Fruit fly (Drosophila melanogaster) whole organism, prepupa: ENCODE measurements around the gene CG34043.

Experiments
- Blimp-1 ChIP-seq: fragments of 200-800 bp; sonication (Bioruptor generic); optimal IDR thresholded peaks from 3 replicates; lab custom pipeline; 2017; ENCODE audit warnings: missing biosample characterization, missing genetic modification characterization, mild to moderate bottlenecking, moderate library complexity, missing genetic modification reagents
- CG10631 ChIP-seq: fragments of 200-800 bp; sonication (Bioruptor generic); optimal IDR thresholded peaks from 2 replicates; lab custom pipeline; 2016; ENCODE audit warnings: missing biosample characterization, missing genetic modification characterization
- CG10669 ChIP-seq: fragments of 200-800 bp; sonication (Bioruptor generic); optimal IDR thresholded peaks from 3 replicates; lab custom pipeline; 2018; ENCODE audit warnings: missing biosample characterization, mild to moderate bottlenecking, missing genetic modification characterization, moderate library complexity
- CG11902 ChIP-seq: fragments of 200-800 bp; sonication (Bioruptor generic); optimal IDR thresholded peaks from 3 replicates; lab custom pipeline; 2016; ENCODE audit warnings: missing biosample characterization, missing genetic modification characterization
- CG16779 ChIP-seq: fragments of 200-800 bp; sonication (Bioruptor generic); optimal IDR thresholded peaks from 3 replicates; lab custom pipeline; 2017; ENCODE audit warnings: missing biosample characterization, mild to moderate bottlenecking, missing genetic modification characterization
- CG31627 ChIP-seq: fragments of 200-800 bp; sonication (Bioruptor generic); optimal IDR thresholded peaks from 3 replicates; lab custom pipeline; 2016; ENCODE audit warnings: missing biosample characterization, missing genetic modification characterization
- CG32006 ChIP-seq: fragments of 200-800 bp; sonication (Bioruptor generic); optimal IDR thresholded peaks from 3 replicates; lab custom pipeline; 2017; ENCODE audit warnings: missing biosample characterization, mild to moderate bottlenecking, missing genetic modification characterization
- CG6163 ChIP-seq: fragments of 200-800 bp; sonication (Bioruptor generic); IDR thresholded peaks from 3 replicates; pipeline ENCODE4 v1.3.6; 2022; ENCODE audit warnings: missing biosample characterization, missing genetic modification characterization
- CG6276 ChIP-seq: fragments of 200-800 bp; sonication (Bioruptor generic); optimal IDR thresholded peaks from 2 replicates; lab custom pipeline; 2017; ENCODE audit warnings: missing biosample characterization, mild to moderate bottlenecking, missing genetic modification characterization
- CG6808 ChIP-seq: fragments of 200-800 bp; sonication (Bioruptor generic); optimal IDR thresholded peaks from 3 replicates; lab custom pipeline; 2017; ENCODE audit warnings: missing biosample characterization, missing genetic modification characterization, mild to moderate bottlenecking, moderate library complexity, missing genetic modification reagents
- CG6854 ChIP-seq: fragments of 200-800 bp; sonication (Bioruptor generic); optimal IDR thresholded peaks from 2 replicates; lab custom pipeline; 2017; ENCODE audit warnings: missing biosample characterization, mild to moderate bottlenecking, missing genetic modification characterization
- CG7368 ChIP-seq: fragments of 200-800 bp; sonication (Bioruptor generic); optimal IDR thresholded peaks from 3 replicates; lab custom pipeline; 2016; ENCODE audit warnings: missing biosample characterization, missing genetic modification characterization
- CG9139 ChIP-seq: fragments of 200-800 bp; sonication (Bioruptor generic); optimal IDR thresholded peaks from 3 replicates; lab custom pipeline; 2017; ENCODE audit warnings: missing biosample characterization, mild to moderate bottlenecking, missing genetic modification characterization
- Eip78C ChIP-seq: fragments of 200-800 bp; sonication (Bioruptor generic); peaks from one replicate; lab custom pipeline; 2016; ENCODE audit warnings: missing biosample characterization, missing genetic modification characterization
- Eip93F ChIP-seq: fragments of 200-800 bp; sonication (Bioruptor generic); optimal IDR thresholded peaks from 2 replicates; lab custom pipeline; 2016; ENCODE audit warnings: missing biosample characterization, mild to moderate bottlenecking, missing genetic modification characterization
- Ets96B ChIP-seq: fragments of 200-800 bp; optimal IDR thresholded peaks from 2 replicates; lab custom pipeline; 2019; ENCODE audit warnings: missing biosample characterization, mild to moderate bottlenecking, missing genetic modification characterization, moderate library complexity
- Gug ChIP-seq: fragments of 200-800 bp; sonication (Bioruptor generic); IDR thresholded peaks from 2 replicates; pipeline ENCODE4 v1.3.6; 2022; ENCODE audit warnings: missing biosample characterization, missing genetic modification characterization
- Hr38 ChIP-seq: sonication (Bioruptor generic); optimal IDR thresholded peaks from 2 replicates; lab custom pipeline; 2016; ENCODE audit warnings: missing biosample characterization, missing genetic modification characterization
- Lpt ChIP-seq: fragments of 200-800 bp; sonication (Bioruptor generic); optimal IDR thresholded peaks from 3 replicates; lab custom pipeline; 2016; ENCODE audit warnings: missing biosample characterization, missing genetic modification characterization
- Met ChIP-seq: fragments of 200-800 bp; sonication (Bioruptor generic); optimal IDR thresholded peaks from 3 replicates; lab custom pipeline; 2016; ENCODE audit warnings: missing biosample characterization, missing genetic modification characterization
- Smox ChIP-seq: fragments of 200-800 bp; sonication (Bioruptor generic); optimal IDR thresholded peaks from 3 replicates; lab custom pipeline; 2016; ENCODE audit warnings: missing biosample characterization, missing genetic modification characterization
- Sox14 ChIP-seq: fragments of 200-800 bp; sonication (Bioruptor generic); optimal IDR thresholded peaks from 3 replicates; lab custom pipeline; 2016; ENCODE audit warnings: missing biosample characterization, missing genetic modification characterization
- acj6 ChIP-seq: fragments of 200-800 bp; sonication (Bioruptor generic); optimal IDR thresholded peaks from 3 replicates; lab custom pipeline; 2016; ENCODE audit warnings: missing biosample characterization, missing genetic modification characterization
- cyc ChIP-seq: fragments of 200-800 bp; sonication (Bioruptor generic); optimal IDR thresholded peaks from 3 replicates; lab custom pipeline; 2016; ENCODE audit warnings: missing biosample characterization, missing genetic modification characterization
- dac ChIP-seq: fragments of 200-800 bp; sonication (Bioruptor generic); optimal IDR thresholded peaks from 2 replicates; lab custom pipeline; 2017; ENCODE audit warnings: missing biosample characterization, mild to moderate bottlenecking, missing genetic modification characterization
- dsx ChIP-seq: fragments of 200-800 bp; optimal IDR thresholded peaks from 3 replicates; lab custom pipeline; 2019; ENCODE audit warnings: missing biosample characterization, mild to moderate bottlenecking, missing genetic modification characterization, moderate library complexity; ENCODE audit not compliant: poor library complexity, severe bottlenecking
- eg ChIP-seq: fragments of 200-800 bp; sonication (Bioruptor generic); IDR thresholded peaks from 3 replicates; pipeline ENCODE4 v1.3.6; 2022; ENCODE audit warnings: missing biosample characterization, missing genetic modification characterization
- fd59A ChIP-seq: fragments of 200-800 bp; sonication (Bioruptor generic); optimal IDR thresholded peaks from 2 replicates; lab custom pipeline; 2017; ENCODE audit warnings: missing biosample characterization, mild to moderate bottlenecking, missing genetic modification characterization, missing genetic modification reagents
- fd85E ChIP-seq: fragments of 200-800 bp; sonication (Bioruptor generic); optimal IDR thresholded peaks from 3 replicates; lab custom pipeline; 2016; ENCODE audit warnings: missing biosample characterization, missing genetic modification characterization
- fkh ChIP-seq: fragments of 200-800 bp; sonication (Bioruptor generic); optimal IDR thresholded peaks from 3 replicates; lab custom pipeline; 2017; ENCODE audit warnings: missing biosample characterization, mild to moderate bottlenecking, missing genetic modification characterization, moderate library complexity
- lz ChIP-seq: fragments of 200-800 bp; sonication (Bioruptor generic); optimal IDR thresholded peaks from 3 replicates; lab custom pipeline; 2016; ENCODE audit warnings: missing biosample characterization, missing genetic modification characterization
- net ChIP-seq: fragments of 200-800 bp; sonication (Bioruptor generic); optimal IDR thresholded peaks from 3 replicates; lab custom pipeline; 2016; ENCODE audit warnings: missing biosample characterization, missing genetic modification characterization
- topi ChIP-seq: fragments of 200-800 bp; sonication (Bioruptor generic); optimal IDR thresholded peaks from 3 replicates; lab custom pipeline; 2016; ENCODE audit warnings: missing biosample characterization, missing genetic modification characterization
- vri ChIP-seq: fragments of 200-800 bp; sonication (Bioruptor generic); optimal IDR thresholded peaks from 3 replicates; lab custom pipeline; 2016; ENCODE audit warnings: missing biosample characterization, mild to moderate bottlenecking, missing genetic modification characterization

The CG34043 gene

dm6 chr2L:10321036-10321583 is 40.4 kb upstream of the CG34043 start:
- TF ChIP-seq fd59A (GFP tag; lab: Kevin White, UChicago) = no peak
- no peak for TF ChIP-seq Ets96B (tag; lab: Kevin White, UChicago)
- no peak for TF ChIP-seq CG6163 (GFP tag; lab: Robert Waterston, UW)
- TF ChIP-seq Sox14 (GFP tag; lab: Kevin White, UChicago) = no peak
- TF ChIP-seq Blimp-1 (GFP tag; lab: Kevin White, UChicago) = no peak
- TF ChIP-seq acj6 = no peak
- peak; percentile 9 for TF ChIP-seq cyc (GFP tag; lab: Kevin White, UChicago)
- peak; percentile 71 for TF ChIP-seq Eip78C
- peak; percentile 85 for TF ChIP-seq fkh (GFP tag; lab: Kevin White, UChicago)
- no peak for TF ChIP-seq Smox (GFP tag; lab: Kevin White, UChicago)
- TF ChIP-seq net (GFP tag; lab: Kevin White, UChicago) = no peak
- TF ChIP-seq CG10631 (GFP tag; lab: Kevin White, UChicago) = no peak
- TF ChIP-seq Gug (GFP tag; lab: Robert Waterston, UW) = no peak
- TF ChIP-seq eg (GFP tag; lab: Robert Waterston, UW) = no peak

- TF ChIP-seq vri (GFP tag; lab: Kevin White, UChicago) = peak; percentile 94
- TF ChIP-seq lz (GFP tag; lab: Kevin White, UChicago) = no peak
- peak; percentile 27 for TF ChIP-seq Eip93F
- TF ChIP-seq, all 60 proteins: peak for 2
These were observed 39.6 kb upstream of the CG34043 start for dm6 chr2L:10320174-10320775.

dm6 chr2L:10315888-10316287 is 35.2 kb upstream of the CG34043 start:
- no peak for TF ChIP-seq dac (GFP tag; lab: Kevin White, UChicago)
- no peak for TF ChIP-seq Lpt (GFP tag; lab: Kevin White, UChicago)
- no peak for TF ChIP-seq Met (GFP tag; lab: Kevin White, UChicago)
- no peak for TF ChIP-seq cyc (GFP tag; lab: Kevin White, UChicago)
- TF ChIP-seq topi (GFP tag; lab: Kevin White, UChicago) = no peak
- no peak for TF ChIP-seq CG7368 (GFP tag; lab: Kevin White, UChicago)
- no peak for TF ChIP-seq Eip93F
- no peak for TF ChIP-seq CG6854 (GFP tag; lab: Kevin White, UChicago)
- no peak for TF ChIP-seq dsx (GFP tag; lab: Kevin White, UChicago)
- no peak for TF ChIP-seq CG9139 (GFP tag; lab: Kevin White, UChicago)
- no peak for TF ChIP-seq CG31627 (GFP tag; lab: Kevin White, UChicago)
- TF ChIP-seq CG32006 = no peak
- no peak for TF ChIP-seq CG6276
- no peak for TF ChIP-seq CG11902 (GFP tag; lab: Kevin White, UChicago)
- no peak for TF ChIP-seq CG6163 (GFP tag; lab: Robert Waterston, UW)
- no peak for TF ChIP-seq Hr38
- TF ChIP-seq fd85E = no peak
- TF ChIP-seq CG16779 (tag; lab: Kevin White, UChicago) = no peak
- TF ChIP-seq CG6808 (GFP tag; lab: Kevin White, UChicago) = no peak
- no peak for TF ChIP-seq CG10669
